Worm (Caenorhabditis elegans): Measurements from ENCODE around the gene C01G12.13.

The C01G12.13 gene

ce11 chrII:14591699-14592098, 15.2 kb downstream of the C01G12.13 start, which contains the start of gene C01G12.7:
Gene C01G12.7, minus strand, starts transcription at chrII:14591893.
- TF ChIP-seq flt-1 (GFP tag; IDR thresholded peaks at IDR 0.05) (no peak), F13C5.2 (tag; optimal IDR thresholded peaks at IDR 0.05) (no peak)

- TF ChIP-seq ceh-13 (GFP tag; optimal IDR thresholded peaks at IDR 0.05) (no peak), hmg-4 (GFP tag; optimal IDR thresholded peaks at IDR 0.05) (no peak), sea-1 (GFP tag; conservative IDR thresholded peaks at IDR 0.05) (no peak), scrt-1 (GFP tag; IDR thresholded peaks at IDR 0.05) (no peak), ama-1 (optimal IDR thresholded peaks at IDR 0.05) (no peak), ets-7 (tag; optimal IDR thresholded peaks at IDR 0.05) (no peak), B0310.2 (tag; optimal IDR thresholded peaks at IDR 0.05) (no peak), ceh-36 (tag; optimal IDR thresholded peaks at IDR 0.05) (no peak), hmbx-1 (tag; optimal IDR thresholded peaks at IDR 0.05) (no peak), hnd-1 (tag; optimal IDR thresholded peaks at IDR 0.05) (no peak), tbx-11 (GFP tag; IDR thresholded peaks at IDR 0.05) (no peak), tra-4 (tag; optimal IDR thresholded peaks at IDR 0.05) (no peak), tbx-37 (GFP tag; conservative IDR thresholded peaks at IDR 0.05) (no peak), flt-1 (GFP tag; IDR thresholded peaks at IDR 0.05) (no peak), F13C5.2 (tag; optimal IDR thresholded peaks at IDR 0.05) (no peak)
Observed at ce11 chrII:14592629-14593028, 16.1 kb downstream of the C01G12.13 start.

- no peak for TF ChIP-seq scrt-1 (GFP tag; IDR thresholded peaks at IDR 0.05)
- TF ChIP-seq tbx-11 (GFP tag; IDR thresholded peaks at IDR 0.05), result no peak
- no peak for TF ChIP-seq ceh-13 (GFP tag; optimal IDR thresholded peaks at IDR 0.05)
- TF ChIP-seq hmg-4 (GFP tag; optimal IDR thresholded peaks at IDR 0.05), result no peak
- no peak for TF ChIP-seq tra-4 (tag; optimal IDR thresholded peaks at IDR 0.05)
- no peak for TF ChIP-seq F13C5.2 (tag; optimal IDR thresholded peaks at IDR 0.05)
- TF ChIP-seq ets-7 (tag; optimal IDR thresholded peaks at IDR 0.05), result no peak
- no peak for TF ChIP-seq B0310.2 (tag; optimal IDR thresholded peaks at IDR 0.05)
- TF ChIP-seq tbx-37 (GFP tag; conservative IDR thresholded peaks at IDR 0.05), result no peak
- TF ChIP-seq hnd-1 (tag; optimal IDR thresholded peaks at IDR 0.05), result no peak
- no peak for TF ChIP-seq pes-1 (GFP tag; IDR thresholded peaks at IDR 0.05)
- no peak for TF ChIP-seq sea-1 (GFP tag; conservative IDR thresholded peaks at IDR 0.05)
- TF ChIP-seq ama-1 (optimal IDR thresholded peaks at IDR 0.05), result no peak
- TF ChIP-seq flt-1 (GFP tag; IDR thresholded peaks at IDR 0.05), result no peak
Observed at ce11 chrII:14593281-14593680, 16.8 kb downstream of the C01G12.13 start, which contains the start of gene catp-4. Gene catp-4, plus strand, starts transcription at chrII:14593581.

ce11 chrII:14597788-14598187, 21.3 kb downstream of the C01G12.13 start:
- TF ChIP-seq hmg-4 (GFP tag; optimal IDR thresholded peaks at IDR 0.05), result no peak
- no peak for TF ChIP-seq flt-1 (GFP tag; IDR thresholded peaks at IDR 0.05)
- TF ChIP-seq tra-4 (tag; optimal IDR thresholded peaks at IDR 0.05), result no peak
- no peak for TF ChIP-seq scrt-1 (GFP tag; IDR thresholded peaks at IDR 0.05)
- TF ChIP-seq tbx-11 (GFP tag; IDR thresholded peaks at IDR 0.05), result no peak
- TF ChIP-seq aly-1 (tag; optimal IDR thresholded peaks at IDR 0.05), result no peak

ce11 chrII:14598367-14598766, 21.8 kb downstream of the C01G12.13 start:
- TF ChIP-seq scrt-1 (GFP tag; IDR thresholded peaks at IDR 0.05), result no peak
- no peak for TF ChIP-seq ceh-13 (GFP tag; optimal IDR thresholded peaks at IDR 0.05)

ce11 chrII:14599284-14599862, 22.8 kb downstream of the C01G12.13 start:
- no peak for TF ChIP-seq ceh-36 (tag; optimal IDR thresholded peaks at IDR 0.05)
- no peak for TF ChIP-seq F13C5.2 (tag; optimal IDR thresholded peaks at IDR 0.05)
- no peak for TF ChIP-seq hnd-1 (tag; optimal IDR thresholded peaks at IDR 0.05)
- TF ChIP-seq flt-1 (GFP tag; IDR thresholded peaks at IDR 0.05), result no peak
- no peak for TF ChIP-seq tbx-11 (GFP tag; IDR thresholded peaks at IDR 0.05)
- no peak for TF ChIP-seq tra-4 (tag; optimal IDR thresholded peaks at IDR 0.05)
- no peak for TF ChIP-seq sea-1 (GFP tag; conservative IDR thresholded peaks at IDR 0.05)
- no peak for TF ChIP-seq ama-1 (optimal IDR thresholded peaks at IDR 0.05)
- TF ChIP-seq pes-1 (GFP tag; IDR thresholded peaks at IDR 0.05), result no peak
- no peak for TF ChIP-seq aly-1 (tag; optimal IDR thresholded peaks at IDR 0.05)
- no peak for TF ChIP-seq hmbx-1 (tag; optimal IDR thresholded peaks at IDR 0.05)
- no peak for TF ChIP-seq tbx-37 (GFP tag; conservative IDR thresholded peaks at IDR 0.05)
- TF ChIP-seq ceh-13 (GFP tag; optimal IDR thresholded peaks at IDR 0.05), result no peak
- no peak for TF ChIP-seq hmg-4 (GFP tag; optimal IDR thresholded peaks at IDR 0.05)
- no peak for TF ChIP-seq B0310.2 (tag; optimal IDR thresholded peaks at IDR 0.05)
- no peak for TF ChIP-seq ets-7 (tag; optimal IDR thresholded peaks at IDR 0.05)
- no peak for TF ChIP-seq scrt-1 (GFP tag; IDR thresholded peaks at IDR 0.05)

ce11 chrII:14599933-14600630, 23.6 kb downstream of the C01G12.13 start:
- no peak for TF ChIP-seq B0310.2 (tag; optimal IDR thresholded peaks at IDR 0.05)

- TF ChIP-seq tra-4 (tag; optimal IDR thresholded peaks at IDR 0.05) (no peak), tbx-11 (GFP tag; IDR thresholded peaks at IDR 0.05) (no peak), F13C5.2 (tag; optimal IDR thresholded peaks at IDR 0.05) (no peak), hmbx-1 (tag; optimal IDR thresholded peaks at IDR 0.05) (no peak)
Observed at ce11 chrII:14600852-14601313, 24.4 kb downstream of the C01G12.13 start, which contains the start of gene tps-2. Gene tps-2, plus strand, starts transcription at chrII:14600902.
